Fruit fly (Drosophila melanogaster): ENCODE data around the gene CG15465.

- TF ChIP-seq Sp1 (GFP tag; optimal IDR thresholded peaks at IDR 0.05) = no peak
- no peak for TF ChIP-seq dl (GFP tag; optimal IDR thresholded peaks at IDR 0.05; ENCODE audit: insufficient read depth in 1 of 2, partially characterized antibody in 2 of 2)
- TF ChIP-seq Hr83 (GFP tag; optimal IDR thresholded peaks at IDR 0.05; ENCODE audit: poor library complexity, severe bottlenecking) = no peak
- TF ChIP-seq Hr78 (GFP tag; optimal IDR thresholded peaks at IDR 0.05) = no peak
- TF ChIP-seq sv (GFP tag; optimal IDR thresholded peaks at IDR 0.05) = no peak
- no peak for TF ChIP-seq br (GFP tag; optimal IDR thresholded peaks at IDR 0.05)
- no peak for TF ChIP-seq usp (GFP tag; optimal IDR thresholded peaks at IDR 0.05)
- TF ChIP-seq lola (GFP tag; optimal IDR thresholded peaks at IDR 0.05) = no peak
- TF ChIP-seq woc (GFP tag; optimal IDR thresholded peaks at IDR 0.05) = no peak
- no peak for TF ChIP-seq CG32264 (GFP tag; optimal IDR thresholded peaks at IDR 0.05)
- TF ChIP-seq pan (optimal IDR thresholded peaks at IDR 0.05) = no peak
- no peak for TF ChIP-seq dmrt93B (GFP tag; optimal IDR thresholded peaks at IDR 0.05)
Measured at dm6 chrX:5203674-5204073, 118.1 kb downstream of the CG15465 start.
